Worm (Caenorhabditis elegans) whole organism, L4 larva: Measurements from ENCODE around the gene Y116A8C.33.
"Not testable (repeated sequence)": the region's sequence is repeated elsewhere in the genome, so short reads cannot be mapped to it uniquely, and the experiment has no call there.

Experiments used
- F44E2.7 ChIP-seq: fragments of 200-800 bp; sonication (Bioruptor generic); IDR thresholded peaks from 2 replicates; pipeline ENCODE4 v2.1.2; 2022; ENCODE audit warnings: missing genetic modification characterization, missing compliant biosample characterization
- T20F7.1 ChIP-seq: fragments of 200-800 bp; sonication (Bioruptor generic); optimal IDR thresholded peaks from 2 replicates; lab custom pipeline; 2018; ENCODE audit warnings: mild to moderate bottlenecking, missing genetic modification characterization, missing compliant biosample characterization
- aha-1 ChIP-seq: fragments of 150-350 bp; peaks from one replicate; lab custom pipeline; 2014; ENCODE audit warnings: missing biosample characterization, missing genetic modification characterization
- ceh-82 ChIP-seq: sonication (generic microtip); optimal IDR thresholded peaks from 2 replicates; lab custom pipeline; 2017; ENCODE audit warnings: missing biosample characterization, missing genetic modification characterization
- daf-16 ChIP-seq, 3 experiments: sonication (generic microtip); optimal IDR thresholded peaks; 2 replicates each; lab custom pipeline; 2016 to 2017; ENCODE audit warnings: missing genetic modification characterization in 3 of 3, missing genetic modification reagents in 3 of 3, mild to moderate bottlenecking in 2 of 3, missing compliant biosample characterization in 2 of 3, missing biosample characterization in 1 of 3, moderate library complexity in 1 of 3
- duxl-1 ChIP-seq: sonication (generic microtip); optimal IDR thresholded peaks from 2 replicates; lab custom pipeline; 2016; ENCODE audit warnings: mild to moderate bottlenecking, missing genetic modification characterization, moderate library complexity, missing compliant biosample characterization; ENCODE audit not compliant: poor library complexity
- gei-8 ChIP-seq: fragments of 200-800 bp; sonication (Bioruptor generic); optimal IDR thresholded peaks from 2 replicates; lab custom pipeline; 2018; ENCODE audit warnings: mild to moderate bottlenecking, missing genetic modification characterization, missing compliant biosample characterization
- hif-1 ChIP-seq, 2 experiments: sonication (generic microtip); optimal IDR thresholded peaks; 2 replicates each; lab custom pipeline; 2016 to 2017; ENCODE audit warnings: missing compliant biosample characterization in 2 of 2, missing genetic modification characterization in 2 of 2, missing genetic modification reagents in 2 of 2, missing genotype in 2 of 2, mild to moderate bottlenecking in 1 of 2
- lin-38 ChIP-seq: fragments of 200-800 bp; sonication (Bioruptor generic); IDR thresholded peaks from 2 replicates; pipeline ENCODE4 v1.3.6; 2022; ENCODE audit warnings: missing genetic modification reagents, missing genetic modification characterization, missing compliant biosample characterization
- lin-39 ChIP-seq: fragments of 150-350 bp; optimal IDR thresholded peaks from 2 replicates; lab custom pipeline; 2014; ENCODE audit warnings: missing biosample characterization, missing genetic modification reagents, missing genetic modification characterization
- mdt-29 ChIP-seq: fragments of 200-800 bp; sonication (Bioruptor generic); IDR thresholded peaks from 2 replicates; pipeline ENCODE4 v1.3.6; 2022; ENCODE audit warnings: missing genetic modification reagents, missing genetic modification characterization, missing compliant biosample characterization
- nhr-6 ChIP-seq: fragments of 150-350 bp; optimal IDR thresholded peaks from 2 replicates; lab custom pipeline; 2014; ENCODE audit warnings: missing biosample characterization, missing genetic modification characterization
- set-16 ChIP-seq: fragments of 200-800 bp; sonication (Bioruptor generic); IDR thresholded peaks from 2 replicates; pipeline ENCODE4 v1.3.6; 2022; ENCODE audit warnings: missing genetic modification reagents, missing genetic modification characterization, missing compliant biosample characterization
- snpc-1.2 ChIP-seq: fragments of 200-800 bp; sonication (Bioruptor generic); IDR thresholded peaks from 2 replicates; pipeline ENCODE4 v1.3.6; 2022; ENCODE audit warnings: missing genetic modification reagents, missing genetic modification characterization, missing compliant biosample characterization
- spr-3 ChIP-seq: fragments of 200-800 bp; sonication (Bioruptor generic); optimal IDR thresholded peaks from 2 replicates; lab custom pipeline; 2018; ENCODE audit warnings: mild to moderate bottlenecking, missing genetic modification characterization, missing compliant biosample characterization
- unc-62 ChIP-seq, 3 experiments: fragments of 150-350 bp in 1 of 3; sonication (generic microtip); optimal IDR thresholded peaks in 2 of 3; peaks in 1 of 3; 1 replicate in 1 of 3; 2 replicates in 2 of 3; lab custom pipeline; 2014 to 2017; ENCODE audit warnings: missing biosample characterization in 3 of 3, missing genetic modification characterization in 3 of 3, missing genetic modification reagents in 3 of 3, missing genotype in 1 of 3
- zfp-3 ChIP-seq: fragments of 200-800 bp; sonication (Bioruptor generic); conservative IDR thresholded peaks from 2 replicates; pipeline ENCODE4 v1.3.6; 2022; ENCODE audit warnings: missing genetic modification reagents, missing genetic modification characterization, missing compliant biosample characterization
- zip-11 ChIP-seq: fragments of 200-800 bp; sonication (Bioruptor generic); IDR thresholded peaks from 2 replicates; pipeline ENCODE4 v1.3.6; 2022; ENCODE audit warnings: missing genetic modification characterization, missing compliant biosample characterization
- zip-2 ChIP-seq: fragments of 150-350 bp; optimal IDR thresholded peaks from 2 replicates; lab custom pipeline; 2014; ENCODE audit warnings: missing biosample characterization, missing genetic modification characterization
- ztf-11 ChIP-seq: fragments of 150-350 bp; optimal IDR thresholded peaks from 2 replicates; lab custom pipeline; 2014; ENCODE audit warnings: missing biosample characterization, missing genetic modification characterization
- ztf-7 ChIP-seq: fragments of 150-350 bp; optimal IDR thresholded peaks from 2 replicates; lab custom pipeline; 2014; ENCODE audit warnings: missing biosample characterization, missing genetic modification characterization

Gene Y116A8C.33

DNA sequence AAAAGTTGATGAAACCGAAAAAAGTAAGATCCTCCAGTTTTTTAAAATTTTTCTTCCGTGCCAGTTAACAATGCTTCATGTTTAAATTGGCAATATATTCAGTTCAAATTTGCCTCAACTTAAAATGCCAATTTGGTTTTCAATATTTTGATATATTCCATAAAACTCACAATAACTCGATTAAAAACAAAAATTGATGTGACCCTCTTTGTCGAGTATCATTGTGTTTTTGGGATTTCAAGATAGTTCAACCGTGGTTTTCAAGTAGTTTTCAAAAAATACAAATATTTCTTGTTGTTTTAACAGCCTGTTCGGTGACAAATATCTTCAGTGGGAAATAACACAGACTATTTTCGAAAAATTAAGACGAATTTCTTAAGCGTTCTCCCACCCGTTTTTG is 41.1 kb downstream of the Y116A8C.33 start:
- TF ChIP-seq set-16: no peak
- no peak for TF ChIP-seq zip-2
- peak in 1 of 2 experiments; percentile 96 for TF ChIP-seq unc-62 (GFP tag; optimal IDR thresholded peaks at IDR 0.05 in 1 of 2; lab: Kevin White, UChicago)
- no peak for TF ChIP-seq unc-62 (tag; optimal IDR thresholded peaks at IDR 0.05; lab: Kevin White, UChicago)
- no peak for TF ChIP-seq F44E2.7 (GFP tag; lab: Robert Waterston, UW)
- TF ChIP-seq zip-11 (GFP tag; lab: Robert Waterston, UW): no peak
- TF ChIP-seq aha-1 (tag; lab: Kevin White, UChicago): peak; percentile 61
- TF ChIP-seq lin-39: no peak

DNA sequence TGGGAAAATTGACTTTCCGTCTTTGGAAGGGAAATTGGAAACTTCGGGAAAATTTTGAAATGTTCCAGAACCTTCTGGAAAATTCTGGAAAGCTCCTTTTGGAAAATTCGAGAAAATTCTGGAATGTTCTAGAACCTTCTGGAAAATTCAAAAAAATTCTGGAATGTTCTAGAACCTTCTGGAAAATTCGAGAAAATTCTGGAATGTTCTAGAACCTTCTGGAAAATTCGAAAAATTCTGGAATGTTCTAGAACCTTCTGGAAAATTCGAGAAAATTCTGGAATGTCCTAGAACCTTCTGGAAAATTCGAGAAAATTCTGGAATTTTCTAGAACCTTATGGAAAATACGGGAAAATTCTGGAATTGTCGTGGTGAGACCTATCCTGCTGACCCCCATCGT is 43.7 kb downstream of the Y116A8C.33 start:
- 0 out of 2 replicates have a peak, but pooled peaks have one; percentile 51 for TF ChIP-seq snpc-1.2 (GFP tag; lab: Robert Waterston, UW)
- TF ChIP-seq, all 104 proteins: peak for 1; not testable (repeated sequence) for 103

DNA sequence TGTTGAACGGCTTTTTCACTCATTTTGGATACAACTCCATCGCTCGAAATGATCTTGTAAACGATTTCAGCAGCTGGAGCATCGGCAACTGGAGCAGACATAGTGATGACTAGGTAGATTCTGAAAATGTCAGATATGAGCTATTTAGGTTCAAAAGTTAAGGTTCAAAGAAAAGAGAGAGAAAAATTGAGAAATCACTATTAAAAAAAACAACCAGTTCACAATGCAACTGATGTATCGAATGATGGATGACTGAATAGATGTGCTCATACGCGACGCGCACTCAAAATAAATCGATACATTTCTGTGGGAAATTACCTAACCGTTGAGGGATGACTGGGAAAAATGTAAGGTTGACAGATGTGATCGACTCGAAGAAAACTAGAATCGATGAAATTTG is 50.6 kb downstream of the Y116A8C.33 start, which contains the start of gene skr-13:
skr-13 (minus strand) TSS at position 101 of the 400 bp plus-strand sequence.
- TF ChIP-seq daf-16 (GFP tag; optimal IDR thresholded peaks at IDR 0.05; lab: Kevin White, UChicago) (no peak), daf-16 (tag; optimal IDR thresholded peaks at IDR 0.05; lab: Kevin White, UChicago) (no peak), aha-1 (tag; lab: Kevin White, UChicago) (no peak), T20F7.1 (GFP tag; lab: Kevin White, UChicago) (no peak), duxl-1 (tag; lab: Kevin White, UChicago) (no peak), gei-8 (GFP tag; lab: Kevin White, UChicago) (no peak), zfp-3 (GFP tag; lab: Robert Waterston, UW) (no peak), ceh-82 (no peak), mdt-29 (GFP tag; lab: Robert Waterston, UW) (no peak), ztf-7 (tag; lab: Kevin White, UChicago) (no peak), hif-1 (tag; optimal IDR thresholded peaks at IDR 0.05; lab: Kevin White, UChicago) (no peak), ztf-11 (tag; lab: Kevin White, UChicago) (no peak), spr-3 (no peak), unc-62 (GFP tag; optimal IDR thresholded peaks at IDR 0.05 in 1 of 2; lab: Kevin White, UChicago) (no peak), unc-62 (tag; optimal IDR thresholded peaks at IDR 0.05; lab: Kevin White, UChicago) (no peak)

DNA sequence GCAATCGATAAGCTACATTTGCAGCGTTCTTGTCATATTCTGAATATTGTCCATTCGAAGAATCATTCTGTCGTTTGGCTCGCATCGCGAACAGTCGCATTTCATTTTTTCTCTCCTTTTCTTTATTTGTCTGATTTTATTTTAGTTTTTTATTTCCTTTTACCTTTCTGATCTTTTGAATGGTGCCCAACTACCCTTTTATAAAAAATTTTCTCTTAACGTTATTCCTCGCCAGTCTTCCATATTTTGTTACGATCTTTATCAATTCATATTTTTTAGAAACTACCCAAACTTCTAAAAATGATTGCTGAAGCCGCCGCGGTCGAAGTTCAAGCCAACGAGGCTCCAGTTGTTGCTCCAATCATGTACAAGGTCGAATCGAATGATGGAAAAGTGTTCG is 51.4 kb downstream of the Y116A8C.33 start, which contains the start of gene skr-9:
skr-9 (plus strand) TSS at position 301 of the 400 bp plus-strand sequence.
- TF ChIP-seq nhr-6 (tag; lab: Kevin White, UChicago); lin-38 (GFP tag; lab: Robert Waterston, UW); lin-39: not testable (repeated sequence)
